Worm (Caenorhabditis elegans) whole organism, young adult: ENCODE measurements around the gene aly-3.
A peak's percentile ranks its signal among the peaks of the same experiment; 100 is the strongest.

Experiments
- B0019.2 ChIP-seq: fragments of 200-800 bp; sonication (Bioruptor generic); conservative IDR thresholded peaks from 2 replicates; pipeline ENCODE4 v1.3.6; 2022; ENCODE audit warnings: missing genetic modification reagents, missing genetic modification characterization, missing compliant biosample characterization
- D2030.7 ChIP-seq: fragments of 200-800 bp; sonication (Bioruptor generic); IDR thresholded peaks from 2 replicates; pipeline ENCODE4 v1.3.6; 2022; ENCODE audit warnings: missing genetic modification reagents, missing genetic modification characterization, missing compliant biosample characterization
- F23B12.7 ChIP-seq: sonication (generic microtip); optimal IDR thresholded peaks from 2 replicates; lab custom pipeline; 2017; ENCODE audit warnings: missing genetic modification characterization, mild to moderate bottlenecking, missing compliant biosample characterization, antibody characterized with exemption, moderate library complexity; ENCODE audit not compliant: insufficient read depth
- F33H1.4 ChIP-seq: fragments of 200-800 bp; sonication (Bioruptor generic); IDR thresholded peaks from 2 replicates; pipeline ENCODE4 v1.3.6; 2022; ENCODE audit warnings: missing genetic modification reagents, missing genetic modification characterization, missing compliant biosample characterization
- F49E8.2 ChIP-seq: sonication (generic microtip); optimal IDR thresholded peaks from 3 replicates; lab custom pipeline; 2017; ENCODE audit warnings: missing genetic modification characterization, mild to moderate bottlenecking, missing compliant biosample characterization, antibody characterized with exemption, moderate library complexity; ENCODE audit not compliant: insufficient read depth
- F52B5.7 ChIP-seq: sonication (generic microtip); optimal IDR thresholded peaks from 2 replicates; lab custom pipeline; 2016; ENCODE audit warnings: mild to moderate bottlenecking, missing genetic modification characterization, missing compliant biosample characterization
- F57A8.1 ChIP-seq: fragments of 200-800 bp; sonication (Bioruptor generic); optimal IDR thresholded peaks from 2 replicates; lab custom pipeline; 2018; ENCODE audit warnings: mild to moderate bottlenecking, missing genetic modification characterization, moderate library complexity, missing compliant biosample characterization
- F57C9.4 ChIP-seq: sonication (generic microtip); optimal IDR thresholded peaks from 2 replicates; lab custom pipeline; 2017; ENCODE audit warnings: mild to moderate bottlenecking, missing genetic modification characterization, missing compliant biosample characterization
- T26A5.8 ChIP-seq: sonication (generic microtip); optimal IDR thresholded peaks from 2 replicates; lab custom pipeline; 2016; ENCODE audit warnings: missing genetic modification characterization, missing compliant biosample characterization
- ama-1 ChIP-seq, 3 experiments: fragments of 150-350 bp in 1 of 3; sonication (generic microtip) in 2 of 3; optimal IDR thresholded peaks; 2 replicates each; lab custom pipeline; 2014 to 2018; ENCODE audit warnings: missing biosample characterization in 2 of 3, missing genetic modification characterization in 2 of 3, missing genetic modification reagents in 2 of 3
- atf-7 ChIP-seq: sonication (generic microtip); optimal IDR thresholded peaks from 2 replicates; lab custom pipeline; 2017; ENCODE audit warnings: mild to moderate bottlenecking, missing genetic modification characterization, missing compliant biosample characterization
- attf-6 ChIP-seq: fragments of 200-800 bp; sonication (Bioruptor generic); IDR thresholded peaks from 2 replicates; pipeline ENCODE4 v1.3.6; 2022; ENCODE audit warnings: missing genetic modification reagents, missing genetic modification characterization, missing compliant biosample characterization
- cebp-2 ChIP-seq: fragments of 200-800 bp; sonication (Bioruptor generic); IDR thresholded peaks from 2 replicates; pipeline ENCODE4 v1.3.6; 2022; ENCODE audit warnings: missing genetic modification characterization, missing compliant biosample characterization
- ceh-27 ChIP-seq: fragments of 200-800 bp; sonication (Bioruptor generic); optimal IDR thresholded peaks from 2 replicates; lab custom pipeline; 2018; ENCODE audit warnings: mild to moderate bottlenecking, missing genetic modification characterization, moderate library complexity, missing compliant biosample characterization
- ceh-58 ChIP-seq: fragments of 200-800 bp; sonication (Bioruptor generic); IDR thresholded peaks from 2 replicates; pipeline ENCODE4 v1.3.6; 2022; ENCODE audit warnings: missing genetic modification characterization, missing compliant biosample characterization
- ceh-91 ChIP-seq: fragments of 200-800 bp; sonication (Bioruptor generic); IDR thresholded peaks from 2 replicates; pipeline ENCODE4 v1.3.6; 2022; ENCODE audit warnings: missing genetic modification reagents, missing genetic modification characterization, missing compliant biosample characterization
- chd-7 ChIP-seq: sonication (generic microtip); optimal IDR thresholded peaks from 2 replicates; lab custom pipeline; 2016; ENCODE audit warnings: mild to moderate bottlenecking, missing genetic modification characterization, moderate library complexity, missing compliant biosample characterization
- dpff-1 ChIP-seq: sonication (generic microtip); optimal IDR thresholded peaks from 2 replicates; lab custom pipeline; 2017; ENCODE audit warnings: mild to moderate bottlenecking, missing genetic modification characterization, missing compliant biosample characterization
- efl-1 ChIP-seq: fragments of 150-350 bp; optimal IDR thresholded peaks from 2 replicates; lab custom pipeline; 2014; ENCODE audit warnings: missing biosample characterization, missing genetic modification reagents, missing genetic modification characterization
- egl-18 ChIP-seq: fragments of 200-800 bp; sonication (Bioruptor generic); IDR thresholded peaks from 2 replicates; pipeline ENCODE4 v1.3.6; 2022; ENCODE audit warnings: missing genetic modification reagents, missing genetic modification characterization, missing compliant biosample characterization
- egl-44 ChIP-seq: fragments of 200-800 bp; sonication (Bioruptor generic); IDR thresholded peaks from 2 replicates; pipeline ENCODE4 v1.3.6; 2022; ENCODE audit warnings: missing genetic modification reagents, missing genetic modification characterization, missing compliant biosample characterization
- egrh-3 ChIP-seq: fragments of 200-800 bp; sonication (Bioruptor generic); IDR thresholded peaks from 2 replicates; pipeline ENCODE4 v1.3.6; 2022; ENCODE audit warnings: missing genetic modification reagents, missing genetic modification characterization, missing compliant biosample characterization
- ekl-4 ChIP-seq: fragments of 200-800 bp; sonication (Bioruptor generic); IDR thresholded peaks from 2 replicates; pipeline ENCODE4 v1.3.6; 2022; ENCODE audit warnings: missing genetic modification reagents, missing genetic modification characterization, missing compliant biosample characterization
- ets-4 ChIP-seq: fragments of 200-800 bp; sonication (Bioruptor generic); optimal IDR thresholded peaks from 2 replicates; lab custom pipeline; 2018; ENCODE audit warnings: mild to moderate bottlenecking, missing genetic modification characterization, missing compliant biosample characterization
- hlh-12 ChIP-seq: sonication (generic microtip); optimal IDR thresholded peaks from 2 replicates; lab custom pipeline; 2016; ENCODE audit warnings: missing genetic modification characterization, missing compliant biosample characterization
- hmg-1.2 ChIP-seq: fragments of 200-800 bp; sonication (Bioruptor generic); IDR thresholded peaks from 2 replicates; pipeline ENCODE4 v1.3.6; 2022; ENCODE audit warnings: missing genetic modification reagents, missing genetic modification characterization, missing compliant biosample characterization
- let-607 ChIP-seq, 2 experiments: fragments of 200-800 bp in 1 of 2; sonication (Bioruptor generic) in 1 of 2; sonication (generic microtip) in 1 of 2; optimal IDR thresholded peaks; 2 replicates each; lab custom pipeline; 2016 to 2018; ENCODE audit warnings: mild to moderate bottlenecking in 2 of 2, missing compliant biosample characterization in 2 of 2, missing genetic modification characterization in 2 of 2, moderate library complexity in 2 of 2, missing genotype in 1 of 2
- lin-26 ChIP-seq: fragments of 200-800 bp; sonication (Bioruptor generic); IDR thresholded peaks from 2 replicates; pipeline ENCODE4 v1.3.6; 2022; ENCODE audit warnings: missing genetic modification reagents, missing genetic modification characterization, missing compliant biosample characterization
- lin-54 ChIP-seq: fragments of 200-800 bp; sonication (Bioruptor generic); optimal IDR thresholded peaks from 2 replicates; lab custom pipeline; 2018; ENCODE audit warnings: mild to moderate bottlenecking, missing genetic modification characterization, missing compliant biosample characterization
- lsl-1 ChIP-seq: fragments of 200-800 bp; sonication (Bioruptor generic); optimal IDR thresholded peaks from 2 replicates; lab custom pipeline; 2018; ENCODE audit warnings: mild to moderate bottlenecking, missing genetic modification characterization, moderate library complexity, missing compliant biosample characterization
- madf-6 ChIP-seq: fragments of 200-800 bp; sonication (Bioruptor generic); IDR thresholded peaks from 2 replicates; pipeline ENCODE4 v1.3.6; 2022; ENCODE audit warnings: missing genetic modification reagents, missing genetic modification characterization, missing compliant biosample characterization
- madf-8 ChIP-seq: fragments of 200-800 bp; sonication (Bioruptor generic); conservative IDR thresholded peaks from 2 replicates; pipeline ENCODE4 v1.3.6; 2022; ENCODE audit warnings: missing genetic modification reagents, missing genetic modification characterization, missing compliant biosample characterization
- mcd-1 ChIP-seq: fragments of 200-800 bp; sonication (Bioruptor generic); IDR thresholded peaks from 2 replicates; pipeline ENCODE4 v1.3.6; 2022; ENCODE audit warnings: missing genetic modification reagents, missing genetic modification characterization, missing compliant biosample characterization
- mel-28 ChIP-seq: sonication (generic microtip); optimal IDR thresholded peaks from 2 replicates; lab custom pipeline; 2016; ENCODE audit warnings: borderline replicate concordance, mild to moderate bottlenecking, missing genetic modification characterization, missing compliant biosample characterization
- nfyb-1 ChIP-seq: fragments of 200-800 bp; sonication (Bioruptor generic); IDR thresholded peaks from 2 replicates; pipeline ENCODE4 v1.3.6; 2022; ENCODE audit warnings: missing genetic modification reagents, missing genetic modification characterization, missing compliant biosample characterization
- nhr-179 ChIP-seq: sonication (generic microtip); optimal IDR thresholded peaks from 2 replicates; lab custom pipeline; 2016; ENCODE audit warnings: mild to moderate bottlenecking, missing genetic modification characterization, missing compliant biosample characterization
- repo-1 ChIP-seq: sonication (generic microtip); optimal IDR thresholded peaks from 2 replicates; lab custom pipeline; 2017; ENCODE audit warnings: mild to moderate bottlenecking, missing genetic modification characterization, missing compliant biosample characterization
- sdz-38 ChIP-seq: sonication (generic microtip); optimal IDR thresholded peaks from 2 replicates; lab custom pipeline; 2016; ENCODE audit warnings: missing genotype, missing genetic modification characterization, missing compliant biosample characterization
- snpc-4 ChIP-seq, 5 experiments: fragments of 150-350 bp in 1 of 5; sonication (generic microtip) in 4 of 5; optimal IDR thresholded peaks; 2 replicates each; lab custom pipeline; 2014 to 2018; ENCODE audit warnings: missing genetic modification characterization in 5 of 5, missing biosample characterization in 3 of 5, antibody characterized with exemption in 2 of 5, mild to moderate bottlenecking in 2 of 5, missing compliant biosample characterization in 2 of 5, missing genotype in 2 of 5, moderate library complexity in 2 of 5, missing genetic modification reagents in 1 of 5
- tbp1 ChIP-seq: fragments of 200-800 bp; sonication (Bioruptor generic); optimal IDR thresholded peaks from 2 replicates; lab custom pipeline; 2018; ENCODE audit warnings: mild to moderate bottlenecking, missing genetic modification characterization, missing compliant biosample characterization
- unc-62 ChIP-seq: fragments of 150-350 bp; optimal IDR thresholded peaks from 2 replicates; lab custom pipeline; 2014; ENCODE audit warnings: missing biosample characterization, missing genetic modification reagents, missing genetic modification characterization
- xnd-1 ChIP-seq: sonication (generic microtip); optimal IDR thresholded peaks from 2 replicates; lab custom pipeline; 2016; ENCODE audit warnings: missing genotype, missing genetic modification reagents, missing genetic modification characterization, missing compliant biosample characterization
- zim-3 ChIP-seq: sonication (generic microtip); optimal IDR thresholded peaks from 2 replicates; lab custom pipeline; 2017; ENCODE audit warnings: mild to moderate bottlenecking, missing genetic modification characterization, moderate library complexity, missing compliant biosample characterization
- ztf-22 ChIP-seq: fragments of 200-800 bp; sonication (Bioruptor generic); optimal IDR thresholded peaks from 2 replicates; lab custom pipeline; 2018; ENCODE audit warnings: mild to moderate bottlenecking, missing genetic modification characterization, moderate library complexity, missing compliant biosample characterization
- ztf-28 ChIP-seq: fragments of 200-800 bp; sonication (Bioruptor generic); IDR thresholded peaks from 2 replicates; pipeline ENCODE4 v1.3.6; 2022; ENCODE audit warnings: missing genetic modification reagents, missing genetic modification characterization, missing compliant biosample characterization

Gene aly-3

DNA sequence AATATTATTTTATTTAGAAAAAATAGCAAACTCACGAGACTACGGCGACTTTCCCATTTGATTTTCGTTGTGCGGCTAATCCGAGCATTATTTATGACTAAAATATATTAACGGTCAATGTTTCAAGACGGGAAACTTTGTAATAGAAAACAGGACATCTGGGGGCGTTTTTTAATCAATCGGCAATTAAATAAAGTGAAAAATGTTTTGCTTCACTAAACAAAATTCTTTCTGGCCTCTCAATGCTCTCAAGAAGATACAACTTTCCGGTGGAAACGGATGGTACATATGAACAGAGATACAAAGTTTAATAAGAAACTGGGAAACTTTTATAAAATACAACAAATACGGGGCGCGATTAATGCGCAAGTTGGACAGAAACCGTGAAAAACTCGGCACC is 27.8 kb downstream of the aly-3 start, which contains the start of gene B0001.2:
TSS of gene B0001.2 (minus strand) at position 101 of the 400 bp plus-strand sequence.
- TF ChIP-seq F33H1.4 = no peak
- TF ChIP-seq mcd-1 (GFP tag; lab: Robert Waterston, UW) = no peak
- TF ChIP-seq lin-26 (GFP tag; lab: Robert Waterston, UW) = 0 out of 2 replicates have a peak, but pooled peaks have one; percentile 50
- no peak for TF ChIP-seq repo-1 (tag; lab: Kevin White, UChicago)
- no peak for TF ChIP-seq nfyb-1 (GFP tag; lab: Robert Waterston, UW)
- TF ChIP-seq hmg-1.2 (GFP tag; lab: Robert Waterston, UW) = 0 out of 2 replicates have a peak, but pooled peaks have one; percentile 17
- no peak for TF ChIP-seq lsl-1 (GFP tag; lab: Kevin White, UChicago)

DNA sequence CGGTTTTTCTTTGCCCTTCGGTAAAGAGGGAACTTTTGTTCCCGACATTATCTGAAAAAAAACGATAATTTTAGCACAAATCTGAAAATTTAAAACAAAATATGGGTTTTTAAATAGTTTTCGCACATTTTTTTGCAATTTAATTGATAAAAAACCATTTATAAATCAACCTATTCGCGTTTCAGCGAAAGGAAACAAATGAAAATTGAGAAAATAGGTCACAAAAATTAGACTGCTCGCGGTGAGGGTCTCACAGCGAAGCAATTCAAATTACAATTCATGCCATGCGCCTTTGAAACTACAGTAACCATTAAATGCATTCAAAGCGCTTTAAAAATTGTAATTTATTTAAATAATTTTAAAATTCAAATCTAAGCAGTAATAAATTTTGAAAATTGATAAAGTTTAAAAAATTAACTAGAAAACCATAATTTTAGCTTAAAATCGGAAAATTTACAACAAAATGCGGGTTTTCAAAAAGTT is 31.2 kb downstream of the aly-3 start, which contains the start of gene B0001.7:
TSS of gene B0001.7 (minus strand) at position 51 of the 483 bp plus-strand sequence.
- no peak for TF ChIP-seq mel-28 (tag; lab: Kevin White, UChicago)
- no peak for TF ChIP-seq F49E8.2 (tag; lab: Kevin White, UChicago)
- TF ChIP-seq nhr-179 = no peak
- TF ChIP-seq egrh-3 (GFP tag; lab: Robert Waterston, UW) = no peak
- TF ChIP-seq lin-54 (GFP tag; lab: Kevin White, UChicago) = peak; percentile 66
- TF ChIP-seq zim-3 (tag; lab: Kevin White, UChicago) = no peak
- peak; percentile 90 for TF ChIP-seq lsl-1 (GFP tag; lab: Kevin White, UChicago)
- no peak for TF ChIP-seq ama-1 (optimal IDR thresholded peaks at IDR 0.05; lab: Kevin White, UChicago)
- no peak for TF ChIP-seq ama-1 (GFP tag; optimal IDR thresholded peaks at IDR 0.05; lab: Kevin White, UChicago)
- TF ChIP-seq let-607 (tag; optimal IDR thresholded peaks at IDR 0.05; lab: Kevin White, UChicago) = no peak
- TF ChIP-seq hlh-12 (tag; lab: Kevin White, UChicago) = no peak
- TF ChIP-seq F57A8.1 (GFP tag; lab: Kevin White, UChicago) = no peak
- no peak for TF ChIP-seq ceh-58 (GFP tag; lab: Robert Waterston, UW)
- TF ChIP-seq egl-44 = no peak
- TF ChIP-seq sdz-38 (tag; lab: Kevin White, UChicago) = no peak
- peak; percentile 46; the same call in 1 of the 2 replicates for TF ChIP-seq D2030.7 (GFP tag; lab: Robert Waterston, UW)
- TF ChIP-seq ztf-22 (GFP tag; lab: Kevin White, UChicago) = no peak
- TF ChIP-seq madf-8 (GFP tag; lab: Robert Waterston, UW) = peak; percentile 76
- TF ChIP-seq F33H1.4 = peak; percentile 86
- TF ChIP-seq chd-7 (tag; lab: Kevin White, UChicago) = no peak
- no peak for TF ChIP-seq ztf-28 (GFP tag; lab: Robert Waterston, UW)
- no peak for TF ChIP-seq ekl-4 (GFP tag; lab: Robert Waterston, UW)
- no peak for TF ChIP-seq T26A5.8 (tag; lab: Kevin White, UChicago)
- no peak for TF ChIP-seq cebp-2 (GFP tag; lab: Robert Waterston, UW)
- TF ChIP-seq F57C9.4 (tag; lab: Kevin White, UChicago) = no peak
- no peak for TF ChIP-seq ceh-27 (GFP tag; lab: Kevin White, UChicago)
- peak; percentile 88 for TF ChIP-seq madf-6
- TF ChIP-seq F52B5.7 = no peak
- TF ChIP-seq F23B12.7 (tag; lab: Kevin White, UChicago) = no peak
- peak; percentile 69 for TF ChIP-seq efl-1
- TF ChIP-seq unc-62 = no peak
- TF ChIP-seq B0019.2 (GFP tag; lab: Robert Waterston, UW) = no peak
- no peak for TF ChIP-seq attf-6 (GFP tag; lab: Robert Waterston, UW)
- peak; percentile 83 for TF ChIP-seq xnd-1
- no peak for TF ChIP-seq atf-7 (tag; lab: Kevin White, UChicago)
- TF ChIP-seq snpc-4 (GFP tag; optimal IDR thresholded peaks at IDR 0.05; lab: Kevin White, UChicago) = no peak
- TF ChIP-seq snpc-4 (tag; optimal IDR thresholded peaks at IDR 0.05; lab: Kevin White, UChicago) = peak in 1 of 4 experiments; percentile 36
- TF ChIP-seq dpff-1 = no peak
- peak; percentile 22 for TF ChIP-seq tbp1 (GFP tag; lab: Kevin White, UChicago)
- peak; percentile 65; the same call in 1 of the 2 replicates for TF ChIP-seq ceh-91
- TF ChIP-seq ets-4 (GFP tag; lab: Kevin White, UChicago) = no peak
- TF ChIP-seq egl-18 = no peak
